Worm (Caenorhabditis elegans) whole organism, L3 larva: ENCODE results near the gene cyc-2.2.

Experiments
- R02D3.7 ChIP-seq: fragments of 150-350 bp; optimal IDR thresholded peaks from 2 replicates; lab custom pipeline; 2014; ENCODE audit warnings: missing biosample characterization, missing genetic modification characterization
- ZK546.5 ChIP-seq: sonication (generic microtip); optimal IDR thresholded peaks from 2 replicates; lab custom pipeline; 2017; ENCODE audit warnings: missing biosample characterization, missing genetic modification characterization
- aly-2 ChIP-seq: fragments of 150-350 bp; optimal IDR thresholded peaks from 2 replicates; lab custom pipeline; 2014; ENCODE audit warnings: missing biosample characterization, missing genetic modification characterization
- ama-1 ChIP-seq: fragments of 150-350 bp; optimal IDR thresholded peaks from 2 replicates; lab custom pipeline; 2018
- ceh-82 ChIP-seq: fragments of 150-350 bp; optimal IDR thresholded peaks from 2 replicates; lab custom pipeline; 2014; ENCODE audit warnings: missing biosample characterization, missing genetic modification characterization
- ceh-9 ChIP-seq: sonication (generic microtip); optimal IDR thresholded peaks from 2 replicates; lab custom pipeline; 2018; ENCODE audit warnings: missing biosample characterization, missing genetic modification characterization
- daf-12 ChIP-seq: fragments of 150-350 bp; optimal IDR thresholded peaks from 2 replicates; lab custom pipeline; 2014; ENCODE audit warnings: missing biosample characterization, missing genetic modification reagents, missing genetic modification characterization
- egl-5 ChIP-seq: fragments of 150-350 bp; optimal IDR thresholded peaks from 2 replicates; lab custom pipeline; 2017; ENCODE audit warnings: missing biosample characterization, missing genetic modification reagents, missing genetic modification characterization, inconsistent platforms
- elt-2 ChIP-seq: sonication (generic microtip); optimal IDR thresholded peaks from 2 replicates; lab custom pipeline; 2016; ENCODE audit warnings: missing genetic modification reagents, mild to moderate bottlenecking, missing genetic modification characterization, missing compliant biosample characterization
- elt-3 ChIP-seq, 3 experiments: fragments of 150-350 bp in 1 of 3; sonication (generic microtip) in 2 of 3; optimal IDR thresholded peaks; 2 replicates in 2 of 3; 4 replicates in 1 of 3; lab custom pipeline; 2014 to 2017; ENCODE audit warnings: missing biosample characterization in 3 of 3, missing genetic modification characterization in 3 of 3
- eor-1 ChIP-seq, 2 experiments: fragments of 150-350 bp; optimal IDR thresholded peaks; 2 replicates each; lab custom pipeline; 2014 to 2018; ENCODE audit warnings: missing biosample characterization in 2 of 2, missing genetic modification characterization in 2 of 2
- fkh-10 ChIP-seq: sonication (generic microtip); optimal IDR thresholded peaks from 2 replicates; lab custom pipeline; 2017; ENCODE audit warnings: missing biosample characterization, missing genetic modification reagents, missing genetic modification characterization
- fos-1 ChIP-seq: fragments of 150-350 bp; optimal IDR thresholded peaks from 2 replicates; lab custom pipeline; 2014; ENCODE audit warnings: missing biosample characterization, missing genetic modification characterization
- hmg-11 ChIP-seq: sonication (generic microtip); optimal IDR thresholded peaks from 2 replicates; lab custom pipeline; 2016; ENCODE audit warnings: missing genetic modification characterization, missing compliant biosample characterization
- lin-15B ChIP-seq: fragments of 150-350 bp; optimal IDR thresholded peaks from 2 replicates; lab custom pipeline; 2014; ENCODE audit warnings: missing biosample characterization, missing genetic modification characterization
- lin-39 ChIP-seq: fragments of 150-350 bp; optimal IDR thresholded peaks from 2 replicates; lab custom pipeline; 2018; ENCODE audit warnings: missing biosample characterization, missing genetic modification reagents, missing genetic modification characterization
- mml-1 ChIP-seq: fragments of 150-350 bp; sonication (generic microtip); optimal IDR thresholded peaks from 3 replicates; lab custom pipeline; 2014; ENCODE audit warnings: missing biosample characterization, missing genetic modification characterization
- nfya-1 ChIP-seq: sonication (generic microtip); optimal IDR thresholded peaks from 2 replicates; lab custom pipeline; 2017; ENCODE audit warnings: missing genetic modification characterization, mild to moderate bottlenecking, missing compliant biosample characterization, antibody characterized with exemption, moderate library complexity; ENCODE audit not compliant: insufficient read depth
- nhr-11 ChIP-seq: fragments of 150-350 bp; optimal IDR thresholded peaks from 2 replicates; lab custom pipeline; 2014; ENCODE audit warnings: missing biosample characterization, missing genetic modification characterization
- nhr-23 ChIP-seq: fragments of 150-350 bp; optimal IDR thresholded peaks from 2 replicates; lab custom pipeline; 2014; ENCODE audit warnings: missing biosample characterization, missing genetic modification reagents, missing genetic modification characterization
- nhr-237 ChIP-seq: fragments of 150-350 bp; optimal IDR thresholded peaks from 2 replicates; lab custom pipeline; 2014; ENCODE audit warnings: missing biosample characterization, missing genetic modification characterization
- nhr-28 ChIP-seq: fragments of 150-350 bp; optimal IDR thresholded peaks from 2 replicates; lab custom pipeline; 2014; ENCODE audit warnings: missing biosample characterization, missing genetic modification characterization
- nhr-43 ChIP-seq: sonication (generic microtip); optimal IDR thresholded peaks from 2 replicates; lab custom pipeline; 2016; ENCODE audit warnings: mild to moderate bottlenecking, missing genetic modification characterization, missing compliant biosample characterization; ENCODE audit not compliant: poor library complexity, severe bottlenecking
- nhr-67 ChIP-seq: fragments of 150-350 bp; optimal IDR thresholded peaks from 2 replicates; lab custom pipeline; 2014; ENCODE audit warnings: missing biosample characterization, missing genetic modification characterization
- nhr-76 ChIP-seq: fragments of 150-350 bp; sonication (generic microtip); optimal IDR thresholded peaks from 5 replicates; lab custom pipeline; 2014; ENCODE audit warnings: missing biosample characterization, missing genetic modification characterization
- nhr-77 ChIP-seq: fragments of 150-350 bp; optimal IDR thresholded peaks from 2 replicates; lab custom pipeline; 2014; ENCODE audit warnings: missing biosample characterization, missing genetic modification characterization
- pha-4 ChIP-seq: fragments of 150-350 bp; optimal IDR thresholded peaks from 2 replicates; lab custom pipeline; 2014; ENCODE audit warnings: missing biosample characterization, missing genetic modification reagents, missing genetic modification characterization
- pqm-1 ChIP-seq: fragments of 150-350 bp; optimal IDR thresholded peaks from 2 replicates; lab custom pipeline; 2017; ENCODE audit warnings: missing biosample characterization, missing genetic modification characterization, inconsistent platforms
- sea-2 ChIP-seq: fragments of 150-350 bp; sonication (generic microtip); optimal IDR thresholded peaks from 4 replicates; lab custom pipeline; 2014; ENCODE audit warnings: missing biosample characterization, missing genetic modification reagents, missing genetic modification characterization
- skn-1 ChIP-seq: fragments of 150-350 bp; optimal IDR thresholded peaks from 2 replicates; lab custom pipeline; 2014; ENCODE audit warnings: missing biosample characterization, missing genetic modification characterization
- snpc-4 ChIP-seq: fragments of 150-350 bp; optimal IDR thresholded peaks from 2 replicates; lab custom pipeline; 2014; ENCODE audit warnings: missing biosample characterization, missing genetic modification characterization
- tbx-2 ChIP-seq: sonication (generic microtip); optimal IDR thresholded peaks from 2 replicates; lab custom pipeline; 2016; ENCODE audit warnings: mild to moderate bottlenecking, missing genetic modification characterization, missing compliant biosample characterization
- zag-1 ChIP-seq: fragments of 150-350 bp; optimal IDR thresholded peaks from 2 replicates; lab custom pipeline; 2014; ENCODE audit warnings: missing biosample characterization, missing genetic modification characterization
- ztf-11 ChIP-seq: fragments of 150-350 bp; optimal IDR thresholded peaks from 2 replicates; lab custom pipeline; 2014; ENCODE audit warnings: missing biosample characterization, missing genetic modification characterization
- ztf-4 ChIP-seq: fragments of 150-350 bp; optimal IDR thresholded peaks from 2 replicates; lab custom pipeline; 2014; ENCODE audit warnings: missing biosample characterization, missing genetic modification characterization

cyc-2.2 gene

DNA sequence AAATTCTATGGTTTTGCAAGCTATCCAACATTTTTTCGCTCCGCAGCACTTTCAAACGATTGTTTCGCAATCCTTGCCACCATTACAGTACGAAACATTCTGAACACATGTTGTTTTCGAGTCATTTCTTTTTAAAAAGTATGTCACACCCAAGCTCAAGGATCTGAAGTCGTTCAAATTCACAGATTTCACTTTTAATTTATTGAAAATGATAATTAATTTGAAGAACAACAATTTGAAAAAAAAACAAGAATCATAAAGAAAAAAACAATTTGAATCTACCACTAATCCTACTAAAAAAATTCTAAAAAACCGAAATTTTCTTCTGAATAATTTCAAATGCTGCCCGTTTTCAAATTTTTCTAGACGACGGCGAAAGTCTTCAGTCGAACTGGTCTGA, 19.6 kb downstream of the cyc-2.2 start, which contains the start of gene C14C10.2:
Gene C14C10.2, minus strand, starts transcription at position 101 of the 400 bp plus-strand sequence.
- TF ChIP-seq skn-1 (tag; lab: Kevin White, UChicago) (no peak), ztf-11 (tag; lab: Kevin White, UChicago) (no peak), hmg-11 (tag; lab: Kevin White, UChicago) (no peak), nfya-1 (no peak), fkh-10 (GFP tag; lab: Kevin White, UChicago) (no peak), ceh-82 (tag; lab: Kevin White, UChicago) (no peak), daf-12 (no peak), zag-1 (tag; lab: Kevin White, UChicago) (no peak), elt-2 (tag; lab: Kevin White, UChicago) (no peak), egl-5 (no peak), nhr-11 (tag; lab: Kevin White, UChicago) (no peak), eor-1 (tag; optimal IDR thresholded peaks at IDR 0.05; lab: Kevin White, UChicago) (no peak), tbx-2 (no peak)

DNA sequence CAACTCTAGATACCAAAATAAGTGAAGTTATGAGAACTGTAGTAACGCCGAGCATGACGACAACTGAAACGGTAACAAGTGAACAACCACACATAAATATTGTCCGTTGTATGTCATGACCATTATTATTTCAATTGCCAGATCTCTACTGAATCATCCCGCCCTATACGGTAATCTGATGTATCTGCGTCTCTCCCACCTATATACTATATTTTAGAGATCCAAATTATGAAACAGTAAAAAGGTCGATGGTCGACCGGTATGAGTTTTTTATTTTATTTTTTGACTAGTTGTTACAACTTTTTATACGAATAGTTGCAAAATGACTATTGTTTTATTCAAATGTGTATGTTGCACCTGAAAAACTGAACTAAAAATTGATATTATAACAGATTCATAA, 21.4 kb downstream of the cyc-2.2 start, which contains the start of gene ttr-43:
Gene ttr-43, minus strand, starts transcription at position 101 of the 400 bp plus-strand sequence.
- TF ChIP-seq egl-5: no peak
- no peak for TF ChIP-seq ceh-9 (tag; lab: Kevin White, UChicago)
- no peak for TF ChIP-seq skn-1 (tag; lab: Kevin White, UChicago)
- no peak for TF ChIP-seq nhr-237 (tag; lab: Kevin White, UChicago)
- TF ChIP-seq nhr-23 (tag; lab: Kevin White, UChicago): no peak
- TF ChIP-seq nhr-28: no peak
- no peak for TF ChIP-seq ama-1 (lab: Kevin White, UChicago)
- no peak for TF ChIP-seq eor-1 (tag; optimal IDR thresholded peaks at IDR 0.05; lab: Kevin White, UChicago)
- TF ChIP-seq lin-15B: no peak

DNA sequence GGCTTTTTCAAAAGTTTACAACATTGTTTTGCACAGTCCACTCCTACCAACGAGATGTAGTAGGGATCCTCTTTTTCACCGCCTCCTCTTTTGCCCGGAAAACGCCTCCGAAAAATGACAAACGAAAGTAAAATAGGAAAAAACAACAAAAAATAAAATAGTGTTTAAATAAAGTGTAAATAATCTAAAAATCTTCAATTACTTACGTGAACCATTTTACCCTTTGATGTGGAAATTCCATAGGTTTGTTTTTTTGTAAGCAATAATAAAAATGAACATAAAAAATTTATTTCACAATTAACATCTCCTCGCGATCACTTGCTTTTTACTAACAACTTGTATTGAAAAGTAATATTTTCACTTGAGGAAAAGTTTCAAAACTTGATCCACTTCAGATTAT, 24.0 kb downstream of the cyc-2.2 start, which contains the start of gene C14C10.1:
Gene C14C10.1, plus strand, starts transcription at position 301 of the 400 bp plus-strand sequence.
- TF ChIP-seq ceh-82 (tag; lab: Kevin White, UChicago): no peak
- no peak for TF ChIP-seq pqm-1 (tag; lab: Kevin White, UChicago)
- TF ChIP-seq egl-5: no peak
- TF ChIP-seq nhr-77 (tag; lab: Kevin White, UChicago): no peak
- no peak for TF ChIP-seq elt-2 (tag; lab: Kevin White, UChicago)
- TF ChIP-seq hmg-11 (tag; lab: Kevin White, UChicago): no peak

DNA sequence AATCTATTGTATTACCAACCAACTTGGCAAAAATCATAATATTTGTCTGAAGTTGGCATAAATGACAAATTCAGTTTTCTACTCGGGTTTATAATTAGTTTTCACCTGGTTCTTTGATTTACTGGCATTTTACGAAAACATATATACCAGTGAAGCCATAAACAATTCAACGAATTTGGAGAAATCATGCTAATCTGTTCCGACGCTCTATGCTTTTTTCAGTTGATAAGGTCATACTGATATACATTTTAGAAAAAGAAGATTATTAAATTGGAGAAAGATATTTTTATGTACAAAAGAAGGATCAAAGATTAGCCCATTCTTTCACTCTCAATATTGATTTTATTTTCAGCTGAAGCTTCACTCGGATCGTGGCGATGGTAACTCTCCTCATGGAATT, 25.2 kb downstream of the cyc-2.2 start:
- TF ChIP-seq ZK546.5 (tag; lab: Kevin White, UChicago) (no peak), ztf-4 (tag; lab: Kevin White, UChicago) (no peak), lin-39 (no peak), nhr-67 (tag; lab: Kevin White, UChicago) (no peak), zag-1 (tag; lab: Kevin White, UChicago) (no peak), mml-1 (tag; lab: Kevin White, UChicago) (no peak), nhr-43 (tag; lab: Kevin White, UChicago) (no peak), hmg-11 (tag; lab: Kevin White, UChicago) (no peak), nhr-11 (tag; lab: Kevin White, UChicago) (no peak)

DNA sequence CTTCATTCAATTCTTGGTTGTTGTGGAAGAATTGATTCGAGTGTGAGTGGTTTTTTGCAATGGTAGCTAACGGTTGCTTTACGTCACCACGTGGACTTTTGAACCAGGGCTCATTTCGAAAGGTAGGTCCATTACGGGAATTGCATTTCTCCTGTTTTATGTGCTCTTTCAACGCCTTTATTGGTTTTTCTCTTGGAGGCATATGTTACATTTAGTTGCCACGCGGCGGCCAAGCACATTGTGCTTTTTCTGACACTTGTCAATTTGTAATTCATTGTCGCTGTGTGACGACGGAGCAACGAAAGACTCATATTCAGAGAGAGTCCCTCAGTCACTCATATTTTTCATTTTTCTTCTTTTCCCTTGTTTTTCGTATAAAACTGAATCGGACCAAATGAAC, 27.2 kb downstream of the cyc-2.2 start:
- TF ChIP-seq fos-1 (tag; lab: Kevin White, UChicago) (no peak), elt-3 (tag; optimal IDR thresholded peaks at IDR 0.05; lab: Kevin White, UChicago) (no peak), nhr-76 (tag; lab: Kevin White, UChicago) (no peak), aly-2 (tag; lab: Kevin White, UChicago) (no peak), pha-4 (tag; lab: Kevin White, UChicago) (no peak), lin-39 (no peak), nhr-23 (tag; lab: Kevin White, UChicago) (no peak), nhr-11 (tag; lab: Kevin White, UChicago) (no peak), skn-1 (tag; lab: Kevin White, UChicago) (no peak), ceh-82 (tag; lab: Kevin White, UChicago) (no peak), tbx-2 (no peak), elt-2 (tag; lab: Kevin White, UChicago) (no peak), snpc-4 (tag; lab: Kevin White, UChicago) (no peak), sea-2 (GFP tag; lab: Kevin White, UChicago) (no peak), R02D3.7 (no peak), pqm-1 (tag; lab: Kevin White, UChicago) (no peak), nhr-43 (tag; lab: Kevin White, UChicago) (no peak)
- TF ChIP-seq, all 47 proteins: peak for 0
